Fruit fly (Drosophila melanogaster): Measurements from ENCODE around the gene CG31010.

The CG31010 gene

DNA sequence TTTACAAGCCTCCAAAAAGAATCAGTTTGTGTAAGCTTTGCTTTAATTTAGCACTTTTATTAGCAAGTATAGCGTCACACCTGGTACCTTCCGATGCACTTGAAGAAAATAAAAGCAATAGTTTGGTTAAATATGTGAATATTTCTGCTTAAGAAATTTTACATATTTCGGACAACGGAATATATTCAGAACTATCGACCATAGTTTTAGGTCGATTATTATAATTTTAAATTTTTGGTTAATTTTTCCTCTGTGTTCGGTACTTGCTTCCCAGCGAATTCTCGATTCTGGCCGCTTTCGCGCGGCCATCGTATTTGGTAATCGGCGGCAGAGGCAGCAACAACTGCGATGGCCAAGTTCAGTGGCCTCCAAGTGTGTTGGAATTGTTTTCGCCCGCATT, 16.3 kb downstream of the CG31010 start (continued):
- TF ChIP-seq CG15336 (GFP tag; IDR thresholded peaks at IDR 0.05) (peak; percentile 69), CG32006 (GFP tag; optimal IDR thresholded peaks at IDR 0.05) (peak; percentile 34), CG3032 (tag; optimal IDR thresholded peaks at IDR 0.05) (no peak), eg (GFP tag; IDR thresholded peaks at IDR 0.05) (peak; percentile 72; the same call in 2 of the 3 replicates), ss (GFP tag; optimal IDR thresholded peaks at IDR 0.05) (no peak), net (GFP tag; optimal IDR thresholded peaks at IDR 0.05) (peak; percentile 35), CG1621 (tag; optimal IDR thresholded peaks at IDR 0.05) (no peak)

All from whole organism, prepupa.